Fruit fly (Drosophila melanogaster) whole organism, embryonic: Measurements from ENCODE around the gene mRpS33.

Experiments
- Aef1 ChIP-seq: fragments of 200-800 bp; sonication (Bioruptor generic); IDR thresholded peaks from 3 replicates; pipeline ENCODE4 v1.3.6; 2022; ENCODE audit warnings: missing biosample characterization, missing genetic modification characterization
- CG13123 ChIP-seq: fragments of 200-800 bp; sonication (Bioruptor generic); optimal IDR thresholded peaks from 2 replicates; lab custom pipeline; 2016; ENCODE audit warnings: missing biosample characterization, missing genetic modification characterization
- CG14441 ChIP-seq: fragments of 200-800 bp; sonication (Bioruptor generic); IDR thresholded peaks from 2 replicates; pipeline ENCODE4 v1.3.6; 2022; ENCODE audit warnings: missing biosample characterization, missing genetic modification characterization
- CG1529 ChIP-seq: fragments of 200-800 bp; sonication (Bioruptor generic); optimal IDR thresholded peaks from 3 replicates; lab custom pipeline; 2018; ENCODE audit warnings: missing biosample characterization, missing genetic modification characterization
- CG31224 ChIP-seq: fragments of 200-800 bp; sonication (Bioruptor generic); IDR thresholded peaks from 2 replicates; pipeline ENCODE4 v1.3.6; 2022; ENCODE audit warnings: missing biosample characterization, missing genetic modification characterization
- CG3281 ChIP-seq: fragments of 200-800 bp; sonication (Bioruptor generic); optimal IDR thresholded peaks from 3 replicates; lab custom pipeline; 2017; ENCODE audit warnings: missing biosample characterization, mild to moderate bottlenecking, missing genetic modification characterization
- CG6254 ChIP-seq: fragments of 200-800 bp; sonication (Bioruptor generic); optimal IDR thresholded peaks from 3 replicates; lab custom pipeline; 2017; ENCODE audit warnings: mild to moderate bottlenecking, missing biosample characterization, missing genetic modification reagents, missing genetic modification characterization
- CG7745 ChIP-seq: fragments of 200-800 bp; sonication (Bioruptor generic); optimal IDR thresholded peaks from 2 replicates; lab custom pipeline; 2018; ENCODE audit warnings: missing biosample characterization, mild to moderate bottlenecking, missing genetic modification characterization, moderate library complexity
- CG7786 ChIP-seq: fragments of 200-800 bp; sonication (Bioruptor generic); optimal IDR thresholded peaks from 2 replicates; lab custom pipeline; 2016; ENCODE audit warnings: missing biosample characterization, missing genetic modification characterization
- D ChIP-seq, 2 experiments: fragments of 200-800 bp in 1 of 2; fragments of >200 bp in 1 of 2; sonication (Bioruptor generic) in 1 of 2; optimal IDR thresholded peaks; 2 replicates in 1 of 2; 3 replicates in 1 of 2; lab custom pipeline; 2017; ENCODE audit warnings: mild to moderate bottlenecking in 1 of 2, missing biosample characterization in 1 of 2, missing genetic modification characterization in 1 of 2, missing genetic modification reagents in 1 of 2
- Ets65A ChIP-seq: fragments of 200-800 bp; sonication (Bioruptor generic); peaks from one replicate; lab custom pipeline; 2016; ENCODE audit warnings: missing biosample characterization, missing genetic modification characterization
- Trl ChIP-seq, 3 experiments: fragments of >200 bp in 2 of 3; fragments of 200-800 bp in 1 of 3; sonication (Bioruptor generic) in 1 of 3; optimal IDR thresholded peaks; 2 replicates in 1 of 3; 3 replicates in 2 of 3; lab custom pipeline; 2016 to 2017; ENCODE audit warnings: missing biosample characterization in 1 of 3, missing genetic modification characterization in 1 of 3
- amos ChIP-seq: fragments of 200-800 bp; sonication (Bioruptor generic); IDR thresholded peaks from 2 replicates; pipeline ENCODE4 v1.3.6; 2022; ENCODE audit warnings: missing biosample characterization, missing genetic modification characterization; ENCODE audit not compliant: partially characterized antibody
- bigmax ChIP-seq: fragments of 200-800 bp; sonication (Bioruptor generic); optimal IDR thresholded peaks from 2 replicates; lab custom pipeline; 2018; ENCODE audit warnings: missing biosample characterization, mild to moderate bottlenecking, missing genetic modification characterization
- hkb ChIP-seq, 2 experiments: fragments of 200-800 bp in 1 of 2; fragments of >200 bp in 1 of 2; sonication (Bioruptor generic) in 1 of 2; IDR thresholded peaks in 1 of 2; optimal IDR thresholded peaks in 1 of 2; 2 replicates each; pipeline versions ENCODE4 v1.3.6 to Lab custom; 2017 to 2022; ENCODE audit warnings: missing biosample characterization in 1 of 2, missing genetic modification characterization in 1 of 2
- nerfin-1 ChIP-seq: fragments of 200-800 bp; sonication (Bioruptor generic); optimal IDR thresholded peaks from 3 replicates; lab custom pipeline; 2019; ENCODE audit warnings: missing biosample characterization, mild to moderate bottlenecking, missing genetic modification characterization, moderate library complexity
- pfk ChIP-seq: fragments of 200-800 bp; sonication (Bioruptor generic); optimal IDR thresholded peaks from 2 replicates; lab custom pipeline; 2018; ENCODE audit warnings: missing biosample characterization, mild to moderate bottlenecking, missing genetic modification characterization, moderate library complexity
- pros ChIP-seq: fragments of 200-800 bp; sonication (Bioruptor generic); optimal IDR thresholded peaks from 3 replicates; lab custom pipeline; 2019; ENCODE audit warnings: missing biosample characterization, mild to moderate bottlenecking, missing genetic modification characterization, moderate library complexity
- ro ChIP-seq: fragments of 200-800 bp; sonication (Bioruptor generic); IDR thresholded peaks from 2 replicates; pipeline ENCODE4 v1.3.6; 2022; ENCODE audit warnings: missing biosample characterization, missing genetic modification characterization
- run ChIP-seq: fragments of 200-800 bp; sonication (Bioruptor generic); optimal IDR thresholded peaks from 3 replicates; lab custom pipeline; 2018; ENCODE audit warnings: missing biosample characterization, mild to moderate bottlenecking, missing genetic modification characterization
- tll ChIP-seq, 2 experiments: fragments of 200-800 bp in 1 of 2; fragments of >200 bp in 1 of 2; sonication (Bioruptor generic) in 1 of 2; optimal IDR thresholded peaks; 2 replicates each; lab custom pipeline; 2017 to 2019; ENCODE audit warnings: missing biosample characterization in 2 of 2, missing genetic modification characterization in 2 of 2, mild to moderate bottlenecking in 1 of 2, moderate library complexity in 1 of 2
- zen ChIP-seq: fragments of 200-800 bp; sonication (Bioruptor generic); optimal IDR thresholded peaks from 3 replicates; lab custom pipeline; 2018; ENCODE audit warnings: missing biosample characterization, mild to moderate bottlenecking, missing genetic modification characterization, moderate library complexity

mRpS33 gene

DNA sequence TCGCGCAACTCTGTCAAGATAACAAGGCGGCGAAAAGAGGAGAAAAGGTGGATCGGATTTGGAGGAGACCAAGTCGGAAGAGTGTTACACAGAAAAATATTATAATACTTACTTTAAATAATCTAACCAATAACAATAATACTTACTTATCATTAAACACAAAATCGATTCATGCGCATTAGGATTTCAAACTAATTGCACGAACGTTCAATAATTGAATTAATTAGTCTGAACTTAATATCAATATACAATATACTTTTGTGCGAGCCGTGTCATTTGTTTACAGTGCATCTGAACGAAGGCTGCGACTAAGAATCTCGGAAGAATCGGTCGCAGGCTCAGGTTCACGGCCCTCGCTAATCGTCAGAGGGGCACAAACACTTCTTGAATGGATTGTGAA lies 40.9 kb downstream of the mRpS33 start:
- TF ChIP-seq pfk (GFP tag; lab: Kevin White, UChicago) (no peak), CG1529 (GFP tag; lab: Kevin White, UChicago) (no peak), Ets65A (no peak)
- TF ChIP-seq, all 482 proteins: peak for 0

DNA sequence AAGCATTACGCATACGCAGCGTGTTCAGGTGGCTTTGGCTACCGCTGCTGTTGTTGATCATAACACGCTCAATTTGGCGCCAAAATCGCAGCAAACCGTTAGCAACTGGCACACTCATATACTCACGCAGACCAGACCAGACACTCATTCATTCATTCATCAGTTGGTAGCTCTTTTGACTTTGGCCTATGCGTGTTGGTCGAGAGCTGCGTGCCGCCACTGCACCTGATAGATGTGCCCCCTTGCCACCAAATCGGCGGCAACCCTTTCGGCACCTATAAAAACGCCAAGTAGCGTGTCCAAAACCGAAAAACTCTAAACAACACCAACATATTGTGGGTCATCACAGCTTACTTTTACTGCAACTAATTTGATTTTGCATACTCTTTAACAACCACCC lies 41.9 kb downstream of the mRpS33 start:
- TF ChIP-seq CG14441 (GFP tag; lab: Robert Waterston, UW) (peak; percentile 20; the same call in 1 of the 2 replicates), CG7786 (GFP tag; lab: Kevin White, UChicago) (no peak)

DNA sequence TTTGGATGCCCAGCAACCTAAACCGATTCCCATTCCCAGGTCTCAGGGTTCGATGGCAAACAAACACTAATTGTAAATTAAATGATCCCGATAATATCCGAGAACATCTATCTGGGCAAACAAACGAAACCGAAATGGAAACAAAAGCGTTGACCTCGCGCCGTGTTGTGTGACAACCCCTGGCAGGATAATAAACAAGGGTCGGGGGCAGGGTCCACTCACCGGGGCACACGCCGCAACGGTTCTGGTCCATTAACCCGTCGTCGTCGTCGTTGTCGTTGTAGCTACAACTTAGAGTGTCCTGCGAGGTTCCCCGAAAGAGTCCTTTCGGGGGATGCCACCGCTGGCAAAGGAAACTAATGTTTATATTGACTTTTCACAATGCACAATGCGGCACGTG lies 47.3 kb downstream of the mRpS33 start:
- TF ChIP-seq CG6254 (GFP tag; lab: Kevin White, UChicago) (no peak), CG7745 (tag; lab: Kevin White, UChicago) (no peak), pros (GFP tag; lab: Kevin White, UChicago) (peak; percentile 25), zen (tag; lab: Kevin White, UChicago) (peak; percentile 51), Ets65A (peak; percentile 22), bigmax (no peak), nerfin-1 (no peak), Aef1 (GFP tag; lab: Robert Waterston, UW) (no peak), tll (GFP tag; optimal IDR thresholded peaks at IDR 0.05; lab: Kevin White, UChicago) (peak in 1 of 2 experiments; percentile 43), amos (no peak), CG31224 (no peak), hkb (optimal IDR thresholded peaks at IDR 0.05; lab: Kevin White, UChicago) (no peak), hkb (GFP tag; IDR thresholded peaks at IDR 0.05; lab: Robert Waterston, UW) (no peak), run (tag; lab: Kevin White, UChicago) (no peak), CG13123 (GFP tag; lab: Kevin White, UChicago) (no peak), D (optimal IDR thresholded peaks at IDR 0.05; lab: Kevin White, UChicago) (peak; percentile 82), D (GFP tag; optimal IDR thresholded peaks at IDR 0.05; lab: Kevin White, UChicago) (no peak), ro (no peak)

DNA sequence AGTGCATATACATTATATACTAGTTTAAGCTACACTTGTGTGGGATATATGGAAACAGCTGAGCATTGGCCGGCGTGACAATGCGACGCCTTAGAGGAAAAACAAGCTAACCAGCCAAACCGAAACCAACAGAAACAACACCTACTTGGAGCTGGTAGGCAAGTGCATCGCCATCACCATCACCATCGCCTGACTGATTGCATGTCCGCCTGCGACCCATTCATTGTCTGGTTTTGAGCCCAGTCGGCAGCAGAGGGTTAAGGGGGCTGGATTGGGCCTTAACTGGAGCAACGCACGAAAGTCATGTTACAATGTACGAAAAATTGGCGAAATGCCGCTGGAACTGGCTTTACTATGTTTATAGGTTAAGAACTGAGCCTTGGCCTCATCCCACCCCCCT lies 49.4 kb downstream of the mRpS33 start:
- TF ChIP-seq ro (0 out of 2 replicates have a peak, but pooled peaks have one; percentile 27), CG3281 (GFP tag; lab: Kevin White, UChicago) (no peak), Trl (optimal IDR thresholded peaks at IDR 0.05; lab: Kevin White, UChicago) (no peak), Trl (GFP tag; optimal IDR thresholded peaks at IDR 0.05; lab: Kevin White, UChicago) (no peak)
